Worm (Caenorhabditis elegans): Measurements from ENCODE around the gene rps-14.

DNA sequence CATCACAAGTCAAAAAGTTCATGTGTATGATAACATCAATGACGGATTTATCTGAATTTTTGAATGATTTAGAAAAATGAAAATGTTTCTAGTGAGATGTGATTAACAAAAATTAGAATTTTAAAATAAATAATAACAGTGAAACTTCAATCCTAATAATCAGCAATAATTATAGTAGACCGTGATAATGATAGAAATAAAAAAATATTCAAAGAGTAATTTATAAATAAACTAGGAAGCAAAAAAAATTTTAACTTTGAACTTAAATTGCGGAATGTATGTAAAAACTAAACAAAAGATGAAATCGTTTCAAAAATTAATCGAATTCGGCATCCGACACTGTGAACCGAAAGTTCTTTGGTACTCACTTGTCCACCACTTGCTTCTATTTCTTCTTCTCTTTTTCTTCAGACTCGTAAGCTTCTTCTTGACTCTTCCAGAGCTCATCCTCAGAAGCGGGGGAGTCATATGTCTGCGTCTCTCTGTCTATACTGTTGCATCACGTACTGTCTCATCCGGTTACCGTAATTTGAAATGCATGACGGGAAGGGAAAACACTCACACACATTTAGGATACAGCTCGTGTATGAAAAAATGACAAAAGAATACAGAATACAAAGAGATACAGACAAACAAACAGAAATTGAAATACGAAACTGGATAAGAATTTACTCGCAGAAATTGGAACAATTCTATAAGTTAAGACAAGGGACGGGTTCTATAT lies 13.7 kb upstream of the rps-14 start, which contains the start of gene mec-14:
- TF ChIP-seq ceh-30 (tag; optimal IDR thresholded peaks at IDR 0.05) = no peak
- TF ChIP-seq tbx-2 (tag; optimal IDR thresholded peaks at IDR 0.05) = no peak
- TF ChIP-seq ama-1 (optimal IDR thresholded peaks at IDR 0.05) = no peak
- no peak for TF ChIP-seq zip-5 (tag; optimal IDR thresholded peaks at IDR 0.05)
- no peak for TF ChIP-seq lim-6 (tag; optimal IDR thresholded peaks at IDR 0.05)
- no peak for TF ChIP-seq ztf-16 (tag; optimal IDR thresholded peaks at IDR 0.05)
- TF ChIP-seq pqm-1 (tag; optimal IDR thresholded peaks at IDR 0.05) = no peak
- no peak for TF ChIP-seq ceh-6 (GFP tag; optimal IDR thresholded peaks at IDR 0.05)
- TF ChIP-seq nfya-1 (tag; optimal IDR thresholded peaks at IDR 0.05) = no peak
